Worm (Caenorhabditis elegans): ENCODE results near the gene lec-9.
A peak's percentile ranks its signal among the peaks of the same experiment; 100 is the strongest.

Gene lec-9

ce11 chrX:17600139-17600538 is at the start of gene lec-9 (continued):
- TF ChIP-seq ceh-44 (GFP tag; IDR thresholded peaks at IDR 0.05) (no peak), T26A8.4 (GFP tag; IDR thresholded peaks at IDR 0.05) (no peak), hlh-11 (tag; optimal IDR thresholded peaks at IDR 0.05) (peak; percentile 87), hlh-30 (tag; optimal IDR thresholded peaks at IDR 0.05; ENCODE audit: insufficient read depth) (peak; percentile 26), ces-1 (GFP tag; optimal IDR thresholded peaks at IDR 0.05) (no peak), nhr-11 (tag; optimal IDR thresholded peaks at IDR 0.05) (peak; percentile 5), fkh-10 (GFP tag; optimal IDR thresholded peaks at IDR 0.05) (no peak), daf-16 (GFP tag; optimal IDR thresholded peaks at IDR 0.05) (peak in 1 of 2 experiments; percentile 63), daf-16 (tag; optimal IDR thresholded peaks at IDR 0.05) (peak; percentile 98), zfp-3 (GFP tag; conservative IDR thresholded peaks at IDR 0.05) (no peak), lim-7 (GFP tag; IDR thresholded peaks at IDR 0.05) (no peak), unc-62 (GFP tag; optimal IDR thresholded peaks at IDR 0.05 in 1 of 2) (peak in 1 of 2 experiments; percentile 95), unc-62 (tag; optimal IDR thresholded peaks at IDR 0.05) (no peak), ceh-62 (tag; optimal IDR thresholded peaks at IDR 0.05) (no peak), zfp-2 (tag; optimal IDR thresholded peaks at IDR 0.05) (no peak), mxl-2 (GFP tag; conservative IDR thresholded peaks at IDR 0.05) (no peak), saeg-2 (GFP tag; IDR thresholded peaks at IDR 0.05) (no peak), ceh-82 (tag; optimal IDR thresholded peaks at IDR 0.05) (no peak), F37D6.2 (tag; optimal IDR thresholded peaks at IDR 0.05) (no peak), snpc-1.2 (GFP tag; IDR thresholded peaks at IDR 0.05) (no peak), dpl-1 (GFP tag; optimal IDR thresholded peaks at IDR 0.05) (no peak), cey-2 (tag; optimal IDR thresholded peaks at IDR 0.05; ENCODE audit: borderline replicate concordance, insufficient read depth) (no peak), nhr-25 (tag; optimal IDR thresholded peaks at IDR 0.05; ENCODE audit: borderline replicate concordance, insufficient read depth) (no peak), F26F4.8 (GFP tag; conservative IDR thresholded peaks at IDR 0.05) (no peak), arid-1 (GFP tag; conservative IDR thresholded peaks at IDR 0.05) (no peak), lin-13 (GFP tag; optimal IDR thresholded peaks at IDR 0.05) (peak; percentile 19), mdl-1 (tag; optimal IDR thresholded peaks at IDR 0.05) (peak in 1 of 2 experiments; percentile 52), lsy-2 (tag; optimal IDR thresholded peaks at IDR 0.05) (peak in 1 of 2 experiments; percentile 22), rbr-2 (tag; optimal IDR thresholded peaks at IDR 0.05) (no peak), aly-2 (tag; optimal IDR thresholded peaks at IDR 0.05) (no peak), nhr-48 (tag; optimal IDR thresholded peaks at IDR 0.05) (peak; percentile 63), lin-39 (tag; optimal IDR thresholded peaks at IDR 0.05) (no peak), nhr-111 (GFP tag; optimal IDR thresholded peaks at IDR 0.05) (no peak), snpc-4 (tag; optimal IDR thresholded peaks at IDR 0.05) (no peak), madf-5 (GFP tag; IDR thresholded peaks at IDR 0.05) (no peak), F10B5.3 (tag; optimal IDR thresholded peaks at IDR 0.05) (no peak), nhr-42 (GFP tag; IDR thresholded peaks at IDR 0.05) (no peak), ZK546.5 (tag; optimal IDR thresholded peaks at IDR 0.05) (no peak), ceh-32 (tag; optimal IDR thresholded peaks at IDR 0.05; ENCODE audit: poor library complexity) (no peak), dmd-8 (GFP tag; IDR thresholded peaks at IDR 0.05) (no peak), lin-38 (GFP tag; IDR thresholded peaks at IDR 0.05) (no peak), aha-1 (tag) (no peak), pqm-1 (tag; optimal IDR thresholded peaks at IDR 0.05) (peak; percentile 96), hif-1 (tag; optimal IDR thresholded peaks at IDR 0.05) (no peak), nhr-102 (tag; optimal IDR thresholded peaks at IDR 0.05) (no peak), pha-4 (GFP tag; IDR thresholded peaks at IDR 0.05) (no peak), pha-4 (tag; optimal IDR thresholded peaks at IDR 0.05) (no peak), zag-1 (tag; optimal IDR thresholded peaks at IDR 0.05) (no peak), attf-4 (tag; optimal IDR thresholded peaks at IDR 0.05) (no peak), zip-11 (GFP tag; IDR thresholded peaks at IDR 0.05) (no peak), T20F7.1 (GFP tag; optimal IDR thresholded peaks at IDR 0.05) (no peak), nhr-77 (tag; optimal IDR thresholded peaks at IDR 0.05) (peak; percentile 46), mxl-3 (GFP tag; optimal IDR thresholded peaks at IDR 0.05) (peak; percentile 31)
